Worm (Caenorhabditis elegans) whole organism, L4/young adult: ENCODE results near the gene F57A8.7.

Experiments
- W03F9.2 ChIP-seq: fragments of 150-350 bp; optimal IDR thresholded peaks from 2 replicates; lab custom pipeline; 2014; ENCODE audit warnings: missing biosample characterization, missing genetic modification characterization
- dao-5 ChIP-seq: sonication (generic microtip); optimal IDR thresholded peaks from 2 replicates; lab custom pipeline; 2016; ENCODE audit warnings: missing genotype, missing genetic modification characterization, moderate library complexity, missing compliant biosample characterization

DNA sequence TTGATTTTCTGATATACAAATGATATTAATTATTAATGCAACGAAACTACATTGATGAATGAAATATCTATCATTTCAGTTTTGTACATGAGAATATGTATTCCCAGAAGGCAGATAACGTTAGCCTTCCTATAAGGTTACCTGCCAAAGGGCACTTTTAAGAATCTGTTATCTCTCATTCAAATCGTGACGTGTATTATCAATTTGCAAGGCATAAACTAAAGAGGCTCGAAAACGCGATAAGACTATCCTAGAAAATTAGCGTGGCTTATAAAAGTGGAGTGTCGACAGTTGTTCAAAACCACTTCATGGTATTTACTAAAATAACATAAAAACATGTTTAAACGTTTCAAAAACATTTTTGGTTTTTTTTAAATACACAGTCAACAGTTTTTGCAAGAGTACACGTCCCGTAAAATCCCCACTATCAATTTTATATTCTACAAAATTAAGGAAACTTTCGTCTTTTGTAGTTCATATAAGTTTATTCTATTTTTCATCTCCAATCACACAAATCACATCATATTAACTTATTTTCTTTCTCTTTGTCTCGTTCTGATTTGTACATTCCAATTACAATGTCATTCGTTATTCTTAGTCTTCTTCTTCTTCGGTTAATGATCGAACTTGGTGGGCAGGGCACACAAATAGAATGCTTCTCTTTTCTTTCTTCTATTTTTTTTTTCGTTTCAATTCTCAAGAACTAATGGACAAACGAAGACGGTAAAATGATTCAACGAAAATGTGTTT lies 49.4 kb downstream of the F57A8.7 start, which contains the start of gene C08B6.10:
- TF ChIP-seq W03F9.2: no peak
- no peak for TF ChIP-seq dao-5 (tag; lab: Kevin White, UChicago)
